Worm (Caenorhabditis elegans): ENCODE measurements around the gene F22E12.1.

ce11 chrV:10496733-10497132 lies 39.6 kb upstream of the F22E12.1 start, which contains the start of gene C35A5.4:
- TF ChIP-seq nhr-76 (tag; optimal IDR thresholded peaks at IDR 0.05) (no peak), unc-62 (GFP tag; optimal IDR thresholded peaks at IDR 0.05) (no peak), hlh-1 (tag; optimal IDR thresholded peaks at IDR 0.05) (no peak), elt-1 (tag; optimal IDR thresholded peaks at IDR 0.05; ENCODE audit: borderline replicate concordance, insufficient read depth) (no peak), ztf-11 (tag; optimal IDR thresholded peaks at IDR 0.05) (no peak), pha-4 (tag; optimal IDR thresholded peaks at IDR 0.05) (no peak), lin-13 (tag; optimal IDR thresholded peaks at IDR 0.05) (no peak), blmp-1 (tag; optimal IDR thresholded peaks at IDR 0.05) (no peak), nhr-28 (tag; optimal IDR thresholded peaks at IDR 0.05) (no peak), bed-3 (GFP tag; optimal IDR thresholded peaks at IDR 0.05) (no peak), ces-1 (GFP tag; optimal IDR thresholded peaks at IDR 0.05) (no peak), nhr-2 (tag; optimal IDR thresholded peaks at IDR 0.05) (no peak)
